Fruit fly (Drosophila melanogaster): ENCODE measurements around the gene CG1662.

Gene CG1662

dm6 chrX:13387373-13387850 is at the start of gene CG1662, which contains the start of gene Ype (continued):
- TF ChIP-seq CG9797 (GFP tag; optimal IDR thresholded peaks at IDR 0.05) (no peak), CG12769 (tag; optimal IDR thresholded peaks at IDR 0.05) (no peak), Nf-YA (GFP tag; IDR thresholded peaks at IDR 0.05) (no peak), CG34376 (GFP tag; optimal IDR thresholded peaks at IDR 0.05) (peak; percentile 47), NfI (GFP tag; optimal IDR thresholded peaks at IDR 0.05) (peak; percentile 77), ap (GFP tag; IDR thresholded peaks at IDR 0.05) (peak; percentile 33; the same call in 1 of the 2 replicates), bbx (GFP tag; IDR thresholded peaks at IDR 0.05; ENCODE audit: partially characterized antibody) (no peak; the same call in 1 of the 2 replicates), CG31224 (GFP tag; IDR thresholded peaks at IDR 0.05) (peak; percentile 38; the same call in 1 of the 2 replicates), otp (GFP tag; IDR thresholded peaks at IDR 0.05) (peak; percentile 42; the same call in 1 of the 3 replicates), slou (GFP tag; optimal IDR thresholded peaks at IDR 0.05) (peak; percentile 58), CG11723 (GFP tag; optimal IDR thresholded peaks at IDR 0.05) (peak; percentile 51), CG12155 (GFP tag; optimal IDR thresholded peaks at IDR 0.05) (peak; percentile 62), CG13775 (GFP tag; optimal IDR thresholded peaks at IDR 0.05) (peak; percentile 82), Hsf (GFP tag; optimal IDR thresholded peaks at IDR 0.05) (peak; percentile 81), org-1 (GFP tag; optimal IDR thresholded peaks at IDR 0.05) (peak; percentile 23), gsb-n (tag; optimal IDR thresholded peaks at IDR 0.05) (peak; percentile 24), CG8281 (tag; optimal IDR thresholded peaks at IDR 0.05) (peak; percentile 19), btn (GFP tag; optimal IDR thresholded peaks at IDR 0.05) (no peak), dmrt99B (tag; optimal IDR thresholded peaks at IDR 0.05) (peak; percentile 67), fd96Cb (tag; optimal IDR thresholded peaks at IDR 0.05) (peak; percentile 56), CG17612 (GFP tag; IDR thresholded peaks at IDR 0.05) (no peak), dimm (GFP tag; IDR thresholded peaks at IDR 0.05) (no peak), CG10431 (GFP tag; optimal IDR thresholded peaks at IDR 0.05) (peak; percentile 36), CG18599 (GFP tag; optimal IDR thresholded peaks at IDR 0.05) (peak; percentile 78), CG6272 (GFP tag; IDR thresholded peaks at IDR 0.05) (0 out of 2 replicates have a peak, but pooled peaks have one; percentile 45), ase (GFP tag; IDR thresholded peaks at IDR 0.05) (peak; percentile 42; the same call in 1 of the 3 replicates), CG4360 (GFP tag; IDR thresholded peaks at IDR 0.05) (peak; percentile 88), Poxn (GFP tag; IDR thresholded peaks at IDR 0.05) (no peak), zf30C (GFP tag; optimal IDR thresholded peaks at IDR 0.05) (no peak), CG1792 (GFP tag; optimal IDR thresholded peaks at IDR 0.05) (peak; percentile 36), Rx (GFP tag; IDR thresholded peaks at IDR 0.05) (peak; percentile 49), pan (optimal IDR thresholded peaks at IDR 0.05) (no peak), pan (GFP tag; optimal IDR thresholded peaks at IDR 0.05 in 1 of 2, IDR thresholded peaks at IDR 0.05 in 1 of 2) (peak in 1 of 2 experiments; percentile 66), unpg (GFP tag; optimal IDR thresholded peaks at IDR 0.05) (peak; percentile 62), C15 (GFP tag; IDR thresholded peaks at IDR 0.05) (0 out of 3 replicates have a peak, but pooled peaks have one; percentile 39), sr (GFP tag; IDR thresholded peaks at IDR 0.05) (no peak), ro (GFP tag; IDR thresholded peaks at IDR 0.05) (no peak), CG15269 (tag; optimal IDR thresholded peaks at IDR 0.05) (peak; percentile 76), bcd (GFP tag; optimal IDR thresholded peaks at IDR 0.05) (peak; percentile 91), tup (GFP tag; optimal IDR thresholded peaks at IDR 0.05) (peak; percentile 55), croc (GFP tag; conservative IDR thresholded peaks at IDR 0.05) (peak; percentile 59), D (optimal IDR thresholded peaks at IDR 0.05) (no peak), D (GFP tag; optimal IDR thresholded peaks at IDR 0.05) (peak; percentile 57), gsb (GFP tag; IDR thresholded peaks at IDR 0.05) (peak; percentile 14; the same call in 1 of the 2 replicates), CG10147 (GFP tag; optimal IDR thresholded peaks at IDR 0.05) (peak; percentile 71), pnt (GFP tag; optimal IDR thresholded peaks at IDR 0.05) (peak; percentile 50), dati (GFP tag; IDR thresholded peaks at IDR 0.05) (no peak), CG10366 (GFP tag; IDR thresholded peaks at IDR 0.05) (peak; percentile 52), mirr (GFP tag; optimal IDR thresholded peaks at IDR 0.05) (peak; percentile 41), MESR4 (GFP tag; optimal IDR thresholded peaks at IDR 0.05) (no peak), bigmax (GFP tag; optimal IDR thresholded peaks at IDR 0.05) (no peak)

All from whole organism, embryonic.